Worm (Caenorhabditis elegans) whole organism, L2 larva: ENCODE measurements around the gene T24G10.2.

ENCODE experiments used
- C34F6.9 ChIP-seq: fragments of 150-350 bp; optimal IDR thresholded peaks from 2 replicates; lab custom pipeline; 2014; ENCODE audit warnings: missing biosample characterization, missing genetic modification characterization
- F13H6.1 ChIP-seq: sonication (generic microtip); optimal IDR thresholded peaks from 2 replicates; lab custom pipeline; 2016; ENCODE audit warnings: missing genetic modification characterization, missing compliant biosample characterization
- R02D3.7 ChIP-seq: fragments of 150-350 bp; optimal IDR thresholded peaks from 2 replicates; lab custom pipeline; 2014; ENCODE audit warnings: missing biosample characterization, missing genetic modification characterization
- Y55F3AM.14 ChIP-seq: fragments of 200-800 bp; sonication (Bioruptor generic); optimal IDR thresholded peaks from 2 replicates; lab custom pipeline; 2018; ENCODE audit warnings: mild to moderate bottlenecking, missing genetic modification characterization, missing compliant biosample characterization
- blmp-1 ChIP-seq: sonication (generic microtip); optimal IDR thresholded peaks from 2 replicates; lab custom pipeline; 2017; ENCODE audit warnings: missing genetic modification characterization, mild to moderate bottlenecking, missing compliant biosample characterization, antibody characterized with exemption, moderate library complexity; ENCODE audit not compliant: insufficient read depth
- ceh-16 ChIP-seq: fragments of 150-350 bp; optimal IDR thresholded peaks from 2 replicates; lab custom pipeline; 2014; ENCODE audit warnings: missing biosample characterization, missing genetic modification characterization
- ceh-82 ChIP-seq: fragments of 150-350 bp; optimal IDR thresholded peaks from 2 replicates; lab custom pipeline; 2014; ENCODE audit warnings: missing biosample characterization, missing genetic modification characterization
- crh-2 ChIP-seq: sonication (generic microtip); optimal IDR thresholded peaks from 2 replicates; lab custom pipeline; 2017; ENCODE audit warnings: missing biosample characterization, missing genetic modification characterization
- dmd-4 ChIP-seq: sonication (generic microtip); optimal IDR thresholded peaks from 2 replicates; lab custom pipeline; 2017; ENCODE audit warnings: missing biosample characterization, missing genetic modification characterization
- egl-27 ChIP-seq: sonication (generic microtip); optimal IDR thresholded peaks from 3 replicates; lab custom pipeline; 2017; ENCODE audit warnings: missing biosample characterization, missing genetic modification reagents, missing genetic modification characterization
- elt-1 ChIP-seq: fragments of 150-350 bp; optimal IDR thresholded peaks from 2 replicates; lab custom pipeline; 2014; ENCODE audit warnings: missing biosample characterization, missing genetic modification characterization
- elt-3 ChIP-seq: sonication (generic microtip); optimal IDR thresholded peaks from 2 replicates; lab custom pipeline; 2017; ENCODE audit warnings: missing biosample characterization, missing genetic modification characterization
- fos-1 ChIP-seq: fragments of 150-350 bp; optimal IDR thresholded peaks from 2 replicates; lab custom pipeline; 2014; ENCODE audit warnings: missing biosample characterization, missing genetic modification characterization
- gmeb-1 ChIP-seq: fragments of 150-350 bp; optimal IDR thresholded peaks from 2 replicates; lab custom pipeline; 2014; ENCODE audit warnings: missing biosample characterization, missing genetic modification characterization
- lin-11 ChIP-seq: fragments of 150-350 bp; sonication (generic microtip); optimal IDR thresholded peaks from 2 replicates; lab custom pipeline; 2014; ENCODE audit warnings: missing biosample characterization, missing genetic modification characterization, inconsistent platforms, mixed read lengths
- lin-13 ChIP-seq: fragments of 150-350 bp; optimal IDR thresholded peaks from 2 replicates; lab custom pipeline; 2014; ENCODE audit warnings: missing biosample characterization, missing genetic modification reagents, missing genetic modification characterization
- lin-39 ChIP-seq: fragments of 150-350 bp; optimal IDR thresholded peaks from 2 replicates; lab custom pipeline; 2014; ENCODE audit warnings: missing biosample characterization, missing genetic modification reagents, missing genetic modification characterization
- lsy-2 ChIP-seq, 2 experiments: fragments of 150-350 bp in 1 of 2; sonication (generic microtip) in 1 of 2; optimal IDR thresholded peaks; 2 replicates each; lab custom pipeline; 2014 to 2017; ENCODE audit warnings: missing biosample characterization in 2 of 2, missing genetic modification characterization in 2 of 2
- mab-5 ChIP-seq: fragments of 150-350 bp; optimal IDR thresholded peaks from 2 replicates; lab custom pipeline; 2014; ENCODE audit warnings: missing biosample characterization, missing genetic modification characterization
- mbf-1 ChIP-seq: sonication (generic microtip); optimal IDR thresholded peaks from 2 replicates; lab custom pipeline; 2017; ENCODE audit warnings: missing biosample characterization, missing genetic modification characterization
- mdl-1 ChIP-seq, 2 experiments: fragments of 150-350 bp in 1 of 2; sonication (generic microtip) in 1 of 2; optimal IDR thresholded peaks; 2 replicates each; lab custom pipeline; 2017; ENCODE audit warnings: missing biosample characterization in 2 of 2, missing genetic modification characterization in 2 of 2
- nhr-10 ChIP-seq: sonication (generic microtip); optimal IDR thresholded peaks from 2 replicates; lab custom pipeline; 2017; ENCODE audit warnings: missing biosample characterization, missing genetic modification characterization
- nhr-11 ChIP-seq: fragments of 150-350 bp; optimal IDR thresholded peaks from 2 replicates; lab custom pipeline; 2014; ENCODE audit warnings: missing biosample characterization, missing genetic modification characterization
- nhr-12 ChIP-seq: fragments of 150-350 bp; optimal IDR thresholded peaks from 2 replicates; lab custom pipeline; 2014; ENCODE audit warnings: missing biosample characterization, missing genetic modification characterization
- nhr-129 ChIP-seq: fragments of 150-350 bp; optimal IDR thresholded peaks from 2 replicates; lab custom pipeline; 2014; ENCODE audit warnings: missing biosample characterization, missing genetic modification characterization
- nhr-21 ChIP-seq: fragments of 150-350 bp; optimal IDR thresholded peaks from 2 replicates; lab custom pipeline; 2014; ENCODE audit warnings: missing biosample characterization, missing genetic modification characterization
- nhr-23 ChIP-seq: fragments of 150-350 bp; optimal IDR thresholded peaks from 2 replicates; lab custom pipeline; 2014; ENCODE audit warnings: missing biosample characterization, missing genetic modification reagents, missing genetic modification characterization
- nhr-237 ChIP-seq: fragments of 150-350 bp; optimal IDR thresholded peaks from 2 replicates; lab custom pipeline; 2014; ENCODE audit warnings: missing biosample characterization, missing genetic modification characterization
- nhr-25 ChIP-seq: fragments of 150-350 bp; sonication (generic microtip); optimal IDR thresholded peaks from 3 replicates; lab custom pipeline; 2014; ENCODE audit warnings: missing biosample characterization, missing genetic modification characterization
- nhr-6 ChIP-seq: fragments of 150-350 bp; optimal IDR thresholded peaks from 2 replicates; lab custom pipeline; 2014; ENCODE audit warnings: missing biosample characterization, missing genetic modification characterization
- peb-1 ChIP-seq: fragments of 150-350 bp; optimal IDR thresholded peaks from 2 replicates; lab custom pipeline; 2014; ENCODE audit warnings: missing biosample characterization, missing genetic modification characterization
- sem-4 ChIP-seq: fragments of 150-350 bp; optimal IDR thresholded peaks from 2 replicates; lab custom pipeline; 2014; ENCODE audit warnings: missing biosample characterization, missing genetic modification reagents, missing genetic modification characterization
- skn-1 ChIP-seq: sonication (generic microtip); optimal IDR thresholded peaks from 2 replicates; lab custom pipeline; 2017; ENCODE audit warnings: missing biosample characterization, missing genetic modification characterization
- sma-3 ChIP-seq: sonication (generic microtip); optimal IDR thresholded peaks from 2 replicates; lab custom pipeline; 2016; ENCODE audit warnings: missing genetic modification reagents, missing genetic modification characterization, missing compliant biosample characterization
- sma-9 ChIP-seq, 2 experiments: fragments of 150-350 bp in 1 of 2; sonication (generic microtip) in 1 of 2; optimal IDR thresholded peaks; 2 replicates each; lab custom pipeline; 2014 to 2016; ENCODE audit warnings: missing genetic modification characterization in 2 of 2, mild to moderate bottlenecking in 1 of 2, missing biosample characterization in 1 of 2, missing compliant biosample characterization in 1 of 2, missing genetic modification reagents in 1 of 2, moderate library complexity in 1 of 2
- unc-55 ChIP-seq: fragments of 150-350 bp; sonication (generic microtip); optimal IDR thresholded peaks from 3 replicates; lab custom pipeline; 2014; ENCODE audit warnings: missing biosample characterization, missing genetic modification reagents, missing genetic modification characterization
- unc-62 ChIP-seq: fragments of 150-350 bp; optimal IDR thresholded peaks from 2 replicates; lab custom pipeline; 2014; ENCODE audit warnings: missing biosample characterization, missing genetic modification reagents, missing genetic modification characterization
- zag-1 ChIP-seq: fragments of 150-350 bp; optimal IDR thresholded peaks from 2 replicates; lab custom pipeline; 2014; ENCODE audit warnings: missing biosample characterization, missing genetic modification characterization
- ztf-1 ChIP-seq: fragments of 200-800 bp; sonication (Bioruptor generic); conservative IDR thresholded peaks from 2 replicates; pipeline ENCODE4 v1.3.6; 2022; ENCODE audit warnings: missing genetic modification characterization, missing compliant biosample characterization
- ztf-4 ChIP-seq: fragments of 150-350 bp; optimal IDR thresholded peaks from 2 replicates; lab custom pipeline; 2014; ENCODE audit warnings: missing biosample characterization, missing genetic modification characterization

The T24G10.2 gene

DNA sequence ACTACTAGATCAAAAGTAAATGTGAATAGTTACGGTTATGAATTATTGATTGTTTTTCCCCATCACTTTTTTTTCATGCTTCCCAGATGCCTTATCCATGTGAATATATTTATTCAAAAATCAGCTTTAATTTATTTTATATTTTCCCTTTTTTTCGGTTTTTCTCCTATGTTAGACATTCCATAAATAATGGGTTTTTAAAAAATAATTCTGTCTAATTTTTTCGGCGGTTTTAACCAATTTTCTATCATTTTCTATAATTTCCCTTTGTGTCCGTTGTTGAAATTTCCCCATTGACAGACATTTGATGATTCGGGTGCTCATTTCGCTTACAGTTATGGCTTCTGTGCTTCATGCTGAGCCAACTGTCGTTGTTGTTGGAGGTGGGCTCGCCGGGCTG, 18.5 kb upstream of the T24G10.2 start, which contains the start of gene F48E8.3:
F48E8.3 (plus strand) TSS at position 301 of the 400 bp plus-strand sequence.
- TF ChIP-seq zag-1 (tag; lab: Kevin White, UChicago) (no peak), nhr-23 (tag; lab: Kevin White, UChicago) (no peak)

DNA sequence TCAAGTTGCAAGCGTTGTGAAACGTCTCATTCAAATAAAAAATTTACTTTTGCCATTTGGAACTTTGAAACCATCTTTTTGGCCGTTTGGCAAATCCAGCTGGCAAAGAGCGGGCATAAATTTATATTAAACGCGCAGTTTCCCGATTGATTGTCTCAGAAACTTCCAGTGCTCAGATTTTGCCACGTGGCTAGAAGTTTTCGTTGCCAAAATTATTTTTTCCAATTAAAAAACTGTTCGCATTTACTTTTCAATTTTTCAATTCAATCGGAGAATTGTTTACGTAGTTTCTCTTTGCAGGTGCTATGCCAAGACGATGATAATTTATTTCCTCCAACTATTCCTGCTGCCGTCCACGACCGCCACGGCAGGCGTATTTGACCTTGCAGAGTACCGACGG, 10.7 kb upstream of the T24G10.2 start, which contains the start of gene F48E8.4:
F48E8.4 (plus strand) TSS at position 301 of the 400 bp plus-strand sequence.
- TF ChIP-seq nhr-25 (tag; lab: Kevin White, UChicago) (peak; percentile 54), nhr-129 (tag; lab: Kevin White, UChicago) (no peak), lin-11 (no peak)

DNA sequence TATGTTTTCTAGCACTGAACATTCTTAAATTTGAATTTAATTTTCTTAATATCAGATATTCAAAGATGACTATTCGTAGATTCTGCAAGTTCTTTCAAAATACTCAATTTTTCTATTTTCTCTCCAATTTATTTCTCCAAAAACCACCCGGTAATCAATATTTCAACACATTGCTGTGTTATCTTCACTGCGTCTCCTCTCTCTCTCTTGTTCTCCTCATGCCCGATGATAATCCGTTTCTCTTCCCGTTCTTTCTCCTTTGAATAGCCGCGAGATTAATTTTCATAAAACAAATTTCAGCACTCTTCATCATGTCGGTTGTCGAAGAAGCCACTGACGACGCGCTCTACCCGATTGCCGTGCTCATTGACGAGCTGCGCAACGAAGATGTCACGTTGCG, 7.9 kb upstream of the T24G10.2 start, which contains the start of gene paa-1:
paa-1 (plus strand) TSS at position 301 of the 400 bp plus-strand sequence.
- TF ChIP-seq nhr-23 (tag; lab: Kevin White, UChicago), result no peak
- no peak for TF ChIP-seq mbf-1 (tag; lab: Kevin White, UChicago)
- no peak for TF ChIP-seq elt-3 (tag; lab: Kevin White, UChicago)
- no peak for TF ChIP-seq nhr-11 (tag; lab: Kevin White, UChicago)

DNA sequence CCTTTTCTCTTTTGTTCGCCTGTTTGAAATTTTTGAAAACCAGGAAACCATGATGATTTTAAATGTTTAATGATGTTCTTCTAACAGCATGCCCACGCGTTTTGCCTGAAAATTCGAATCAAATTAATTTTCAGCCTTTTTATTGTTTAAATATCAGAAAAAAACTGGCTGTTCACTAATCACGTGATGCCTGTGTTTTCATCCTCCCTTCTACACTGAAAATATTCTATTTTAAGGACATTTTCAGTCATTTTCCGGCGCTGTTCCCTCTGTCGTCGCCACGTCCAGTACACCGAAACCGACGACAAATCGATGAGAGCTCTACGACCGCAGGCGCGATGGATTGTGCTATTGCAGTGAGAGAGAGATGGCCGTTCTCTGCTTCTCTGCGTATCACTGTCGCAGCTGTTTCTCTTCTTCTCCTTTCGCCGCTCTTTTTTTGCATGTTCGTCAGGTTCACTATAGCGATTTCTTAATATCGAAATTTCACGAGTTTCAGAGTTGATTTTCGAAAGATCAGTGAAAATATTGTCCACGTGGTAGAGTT, 7.3 kb upstream of the T24G10.2 start, which contains the start of gene F48E8.8:
F48E8.8 (minus strand) TSS at position 51 of the 547 bp plus-strand sequence.
- TF ChIP-seq elt-3 (tag; lab: Kevin White, UChicago) (no peak), nhr-129 (tag; lab: Kevin White, UChicago) (peak; percentile 85), nhr-10 (tag; lab: Kevin White, UChicago) (no peak), gmeb-1 (peak; percentile 11), ztf-4 (tag; lab: Kevin White, UChicago) (no peak), ceh-16 (tag; lab: Kevin White, UChicago) (no peak), F13H6.1 (tag; lab: Kevin White, UChicago) (peak; percentile 79), C34F6.9 (tag; lab: Kevin White, UChicago) (peak; percentile 59), blmp-1 (tag; lab: Kevin White, UChicago) (no peak), nhr-25 (tag; lab: Kevin White, UChicago) (no peak), ztf-1 (GFP tag; lab: Robert Waterston, UW) (no peak), nhr-11 (tag; lab: Kevin White, UChicago) (no peak), nhr-23 (tag; lab: Kevin White, UChicago) (no peak), R02D3.7 (tag; lab: Kevin White, UChicago) (no peak), peb-1 (tag; lab: Kevin White, UChicago) (no peak), nhr-12 (tag; lab: Kevin White, UChicago) (no peak), mdl-1 (tag; optimal IDR thresholded peaks at IDR 0.05; lab: Kevin White, UChicago) (no peak), Y55F3AM.14 (GFP tag; lab: Kevin White, UChicago) (no peak), sma-9 (GFP tag; optimal IDR thresholded peaks at IDR 0.05; lab: Kevin White, UChicago) (peak; percentile 59), sma-9 (tag; optimal IDR thresholded peaks at IDR 0.05; lab: Kevin White, UChicago) (no peak), lin-13 (GFP tag; lab: Kevin White, UChicago) (peak; percentile 18), egl-27 (tag; lab: Kevin White, UChicago) (no peak), skn-1 (tag; lab: Kevin White, UChicago) (no peak), mab-5 (tag; lab: Kevin White, UChicago) (no peak), nhr-21 (tag; lab: Kevin White, UChicago) (no peak), crh-2 (tag; lab: Kevin White, UChicago) (peak; percentile 61), lin-39 (tag; lab: Kevin White, UChicago) (no peak), unc-62 (GFP tag; lab: Kevin White, UChicago) (no peak), ceh-82 (tag; lab: Kevin White, UChicago) (no peak), sma-3 (GFP tag; lab: Kevin White, UChicago) (no peak), lin-11 (peak; percentile 41), elt-1 (no peak), sem-4 (peak; percentile 13), lsy-2 (tag; optimal IDR thresholded peaks at IDR 0.05; lab: Kevin White, UChicago) (peak; percentile 21 to 80), unc-55 (GFP tag; lab: Kevin White, UChicago) (peak; percentile 71), nhr-237 (tag; lab: Kevin White, UChicago) (no peak), nhr-6 (no peak), dmd-4 (tag; lab: Kevin White, UChicago) (no peak), fos-1 (tag; lab: Kevin White, UChicago) (peak; percentile 15), mbf-1 (tag; lab: Kevin White, UChicago) (no peak)
